Worm (Caenorhabditis elegans) whole organism, L1 larva: ENCODE data around the gene unc-129.

Experiments
- ama-1 ChIP-seq: fragments of 150-350 bp; optimal IDR thresholded peaks from 2 replicates; lab custom pipeline; 2014
- fkh-10 ChIP-seq: sonication (generic microtip); optimal IDR thresholded peaks from 2 replicates; lab custom pipeline; 2017; ENCODE audit warnings: missing biosample characterization, missing genetic modification reagents, missing genetic modification characterization
- fos-1 ChIP-seq: fragments of 150-350 bp; optimal IDR thresholded peaks from 2 replicates; lab custom pipeline; 2014; ENCODE audit warnings: missing biosample characterization, missing genetic modification characterization
- irx-1 ChIP-seq: sonication (generic microtip); optimal IDR thresholded peaks from 2 replicates; lab custom pipeline; 2016; ENCODE audit warnings: missing genetic modification characterization, missing compliant biosample characterization
- nhr-12 ChIP-seq: sonication (generic microtip); optimal IDR thresholded peaks from 2 replicates; lab custom pipeline; 2017; ENCODE audit warnings: missing biosample characterization, missing genetic modification characterization
- nhr-237 ChIP-seq: fragments of 150-350 bp; optimal IDR thresholded peaks from 2 replicates; lab custom pipeline; 2014; ENCODE audit warnings: missing biosample characterization, missing genetic modification characterization
- pqm-1 ChIP-seq: sonication (generic microtip); optimal IDR thresholded peaks from 3 replicates; lab custom pipeline; 2017; ENCODE audit warnings: missing biosample characterization, missing genetic modification characterization
- skn-1 ChIP-seq: fragments of 150-350 bp; optimal IDR thresholded peaks from 2 replicates; lab custom pipeline; 2014; ENCODE audit warnings: missing biosample characterization, missing genetic modification characterization
- unc-130 ChIP-seq: fragments of 150-350 bp; optimal IDR thresholded peaks from 2 replicates; lab custom pipeline; 2017; ENCODE audit warnings: missing biosample characterization, missing genetic modification characterization, inconsistent platforms
- ztf-4 ChIP-seq: fragments of 150-350 bp; optimal IDR thresholded peaks from 2 replicates; lab custom pipeline; 2014; ENCODE audit warnings: missing biosample characterization, missing genetic modification characterization

DNA sequence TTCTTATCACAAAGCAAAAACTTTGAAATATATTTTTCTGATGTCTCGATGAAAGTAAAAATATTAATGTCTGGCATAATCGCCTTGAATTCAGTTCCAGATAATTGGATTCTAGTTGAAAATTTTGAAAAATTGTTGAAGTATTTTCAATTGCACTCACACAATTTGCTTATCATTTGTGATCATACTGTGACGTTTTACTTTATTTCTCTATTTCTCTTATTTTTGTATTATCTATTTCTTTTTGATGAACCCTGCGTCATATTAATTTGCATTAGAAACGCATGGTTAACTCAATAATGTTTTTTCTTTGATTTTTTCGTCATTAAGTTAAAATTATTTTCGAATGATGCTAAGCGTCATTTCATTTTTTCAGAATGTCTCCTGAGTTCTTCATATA, 5.0 kb upstream of the unc-129 start, which contains the start of gene C53D6.11:
- no peak for TF ChIP-seq ztf-4
- no peak for TF ChIP-seq pqm-1 (tag; lab: Kevin White, UChicago)
- TF ChIP-seq ama-1 (lab: Kevin White, UChicago) = no peak
- TF ChIP-seq nhr-12 (tag; lab: Kevin White, UChicago) = no peak
- TF ChIP-seq fos-1 = no peak
- no peak for TF ChIP-seq irx-1 (tag; lab: Kevin White, UChicago)
- no peak for TF ChIP-seq unc-130 (tag; lab: Kevin White, UChicago)
- no peak for TF ChIP-seq skn-1
- no peak for TF ChIP-seq nhr-237
- no peak for TF ChIP-seq fkh-10
